Worm (Caenorhabditis elegans) whole organism, young adult: ENCODE results near the gene sec-61.G.

Experiments
- B0019.2 ChIP-seq: fragments of 200-800 bp; sonication (Bioruptor generic); conservative IDR thresholded peaks from 2 replicates; pipeline ENCODE4 v1.3.6; 2022; ENCODE audit warnings: missing genetic modification reagents, missing genetic modification characterization, missing compliant biosample characterization
- B0035.1 ChIP-seq: sonication (generic microtip); optimal IDR thresholded peaks from 2 replicates; lab custom pipeline; 2016; ENCODE audit warnings: missing genetic modification characterization, mild to moderate bottlenecking, missing compliant biosample characterization, missing genotype, missing genetic modification reagents
- C06A6.2 ChIP-seq: fragments of 200-800 bp; sonication (Bioruptor generic); conservative IDR thresholded peaks from 2 replicates; pipeline ENCODE4 v1.3.6; 2022; ENCODE audit warnings: missing genetic modification characterization, missing compliant biosample characterization
- F22D6.2 ChIP-seq: sonication (generic microtip); optimal IDR thresholded peaks from 2 replicates; lab custom pipeline; 2016; ENCODE audit warnings: mild to moderate bottlenecking, missing genetic modification characterization, missing compliant biosample characterization
- F37B4.10 ChIP-seq: fragments of 200-800 bp; sonication (Bioruptor generic); IDR thresholded peaks from 2 replicates; pipeline ENCODE4 v1.3.6; 2022; ENCODE audit warnings: missing genetic modification characterization, missing compliant biosample characterization
- F57A8.1 ChIP-seq: fragments of 200-800 bp; sonication (Bioruptor generic); optimal IDR thresholded peaks from 2 replicates; lab custom pipeline; 2018; ENCODE audit warnings: mild to moderate bottlenecking, missing genetic modification characterization, moderate library complexity, missing compliant biosample characterization
- Y56A3A.18 ChIP-seq: fragments of 200-800 bp; sonication (Bioruptor generic); IDR thresholded peaks from 2 replicates; pipeline ENCODE4 v1.3.6; 2022; ENCODE audit warnings: missing genetic modification reagents, missing genetic modification characterization, missing compliant biosample characterization
- Y67H2A.10 ChIP-seq: fragments of 200-800 bp; sonication (Bioruptor generic); conservative IDR thresholded peaks from 2 replicates; pipeline ENCODE4 v1.3.6; 2022; ENCODE audit warnings: missing genetic modification reagents, missing genetic modification characterization, missing compliant biosample characterization
- Y95B8A.8 ChIP-seq: fragments of 200-800 bp; sonication (Bioruptor generic); IDR thresholded peaks from 2 replicates; pipeline ENCODE4 v1.3.6; 2022; ENCODE audit warnings: missing genetic modification reagents, missing genetic modification characterization, missing compliant biosample characterization
- ama-1 ChIP-seq, 3 experiments: fragments of 150-350 bp in 1 of 3; sonication (generic microtip) in 2 of 3; optimal IDR thresholded peaks; 2 replicates each; lab custom pipeline; 2014 to 2018; ENCODE audit warnings: missing biosample characterization in 2 of 3, missing genetic modification characterization in 2 of 3, missing genetic modification reagents in 2 of 3
- aptf-2 ChIP-seq: fragments of 200-800 bp; sonication (Bioruptor generic); conservative IDR thresholded peaks from 2 replicates; pipeline ENCODE4 v1.3.6; 2022; ENCODE audit warnings: missing genetic modification reagents, missing genetic modification characterization, missing compliant biosample characterization
- atf-7 ChIP-seq: sonication (generic microtip); optimal IDR thresholded peaks from 2 replicates; lab custom pipeline; 2017; ENCODE audit warnings: mild to moderate bottlenecking, missing genetic modification characterization, missing compliant biosample characterization
- attf-3 ChIP-seq: fragments of 200-800 bp; sonication (Bioruptor generic); conservative IDR thresholded peaks from 2 replicates; pipeline ENCODE4 v1.3.6; 2022; ENCODE audit warnings: missing genetic modification reagents, missing genetic modification characterization, missing compliant biosample characterization
- bed-2 ChIP-seq: fragments of 200-800 bp; sonication (Bioruptor generic); IDR thresholded peaks from 2 replicates; pipeline ENCODE4 v1.3.6; 2022; ENCODE audit warnings: missing genetic modification reagents, missing genetic modification characterization, missing compliant biosample characterization
- ccch-3 ChIP-seq: fragments of 200-800 bp; sonication (Bioruptor generic); optimal IDR thresholded peaks from 2 replicates; lab custom pipeline; 2018; ENCODE audit warnings: mild to moderate bottlenecking, missing genetic modification characterization, missing compliant biosample characterization
- ceh-58 ChIP-seq: fragments of 200-800 bp; sonication (Bioruptor generic); IDR thresholded peaks from 2 replicates; pipeline ENCODE4 v1.3.6; 2022; ENCODE audit warnings: missing genetic modification characterization, missing compliant biosample characterization
- chd-7 ChIP-seq: sonication (generic microtip); optimal IDR thresholded peaks from 2 replicates; lab custom pipeline; 2016; ENCODE audit warnings: mild to moderate bottlenecking, missing genetic modification characterization, moderate library complexity, missing compliant biosample characterization
- die-1 ChIP-seq: sonication (generic microtip); optimal IDR thresholded peaks from 2 replicates; lab custom pipeline; 2016; ENCODE audit warnings: missing genotype, mild to moderate bottlenecking, missing genetic modification characterization, missing compliant biosample characterization
- egl-44 ChIP-seq: fragments of 200-800 bp; sonication (Bioruptor generic); IDR thresholded peaks from 2 replicates; pipeline ENCODE4 v1.3.6; 2022; ENCODE audit warnings: missing genetic modification reagents, missing genetic modification characterization, missing compliant biosample characterization
- egrh-3 ChIP-seq: fragments of 200-800 bp; sonication (Bioruptor generic); IDR thresholded peaks from 2 replicates; pipeline ENCODE4 v1.3.6; 2022; ENCODE audit warnings: missing genetic modification reagents, missing genetic modification characterization, missing compliant biosample characterization
- ets-4 ChIP-seq: fragments of 200-800 bp; sonication (Bioruptor generic); optimal IDR thresholded peaks from 2 replicates; lab custom pipeline; 2018; ENCODE audit warnings: mild to moderate bottlenecking, missing genetic modification characterization, missing compliant biosample characterization
- him-1 ChIP-seq: sonication (generic microtip); optimal IDR thresholded peaks from 2 replicates; lab custom pipeline; 2016; ENCODE audit warnings: missing genotype, missing genetic modification reagents, missing genetic modification characterization, missing compliant biosample characterization
- hmg-1.2 ChIP-seq: fragments of 200-800 bp; sonication (Bioruptor generic); IDR thresholded peaks from 2 replicates; pipeline ENCODE4 v1.3.6; 2022; ENCODE audit warnings: missing genetic modification reagents, missing genetic modification characterization, missing compliant biosample characterization
- lin-35 ChIP-seq, 3 experiments: fragments of 150-350 bp in 2 of 3; sonication (generic microtip) in 1 of 3; optimal IDR thresholded peaks; 2 replicates each; lab custom pipeline; 2014 to 2018; ENCODE audit warnings: missing biosample characterization in 3 of 3, missing genetic modification characterization in 3 of 3, missing genetic modification reagents in 3 of 3
- lin-40 ChIP-seq: sonication (generic microtip); optimal IDR thresholded peaks from 2 replicates; lab custom pipeline; 2016; ENCODE audit warnings: missing genetic modification characterization, mild to moderate bottlenecking, missing compliant biosample characterization, missing genotype, missing genetic modification reagents
- lir-1 ChIP-seq: fragments of 200-800 bp; sonication (Bioruptor generic); conservative IDR thresholded peaks from 2 replicates; pipeline ENCODE4 v1.3.6; 2022; ENCODE audit warnings: missing genetic modification reagents, missing genetic modification characterization, missing compliant biosample characterization
- lsy-27 ChIP-seq: sonication (generic microtip); optimal IDR thresholded peaks from 2 replicates; lab custom pipeline; 2017; ENCODE audit warnings: missing genetic modification characterization, mild to moderate bottlenecking, missing compliant biosample characterization, antibody characterized with exemption, missing genotype, borderline replicate concordance; ENCODE audit not compliant: insufficient read depth
- madf-10 ChIP-seq: sonication (generic microtip); optimal IDR thresholded peaks from 2 replicates; lab custom pipeline; 2016; ENCODE audit warnings: mild to moderate bottlenecking, missing genetic modification characterization, missing compliant biosample characterization
- mel-28 ChIP-seq: sonication (generic microtip); optimal IDR thresholded peaks from 2 replicates; lab custom pipeline; 2016; ENCODE audit warnings: borderline replicate concordance, mild to moderate bottlenecking, missing genetic modification characterization, missing compliant biosample characterization
- nfya-1 ChIP-seq: sonication (generic microtip); optimal IDR thresholded peaks from 2 replicates; lab custom pipeline; 2017; ENCODE audit warnings: antibody characterized with exemption, missing compliant biosample characterization, missing genetic modification characterization, borderline replicate concordance; ENCODE audit not compliant: insufficient read depth
- nhr-27 ChIP-seq: fragments of 200-800 bp; sonication (Bioruptor generic); optimal IDR thresholded peaks from 2 replicates; lab custom pipeline; 2018; ENCODE audit warnings: mild to moderate bottlenecking, missing genetic modification characterization, moderate library complexity, missing compliant biosample characterization
- nhr-90 ChIP-seq: sonication (generic microtip); optimal IDR thresholded peaks from 2 replicates; lab custom pipeline; 2016; ENCODE audit warnings: missing genotype, mild to moderate bottlenecking, missing genetic modification characterization, missing compliant biosample characterization
- snpc-1.1 ChIP-seq: sonication (generic microtip); optimal IDR thresholded peaks from 2 replicates; lab custom pipeline; 2017; ENCODE audit warnings: missing genetic modification characterization, mild to moderate bottlenecking, missing compliant biosample characterization, antibody characterized with exemption, moderate library complexity, missing genotype, missing genetic modification reagents; ENCODE audit not compliant: insufficient read depth
- snpc-3.4 ChIP-seq: sonication (generic microtip); optimal IDR thresholded peaks from 2 replicates; lab custom pipeline; 2017; ENCODE audit warnings: missing genetic modification characterization, mild to moderate bottlenecking, missing compliant biosample characterization, antibody characterized with exemption, moderate library complexity, missing genotype, missing genetic modification reagents
- tbp1 ChIP-seq: fragments of 200-800 bp; sonication (Bioruptor generic); optimal IDR thresholded peaks from 2 replicates; lab custom pipeline; 2018; ENCODE audit warnings: mild to moderate bottlenecking, missing genetic modification characterization, missing compliant biosample characterization
- tbx-9 ChIP-seq: sonication (generic microtip); optimal IDR thresholded peaks from 2 replicates; lab custom pipeline; 2016; ENCODE audit warnings: borderline replicate concordance, missing genetic modification characterization, inconsistent platforms, missing compliant biosample characterization
- tlf-1 ChIP-seq: fragments of 200-800 bp; sonication (Bioruptor generic); optimal IDR thresholded peaks from 2 replicates; lab custom pipeline; 2018; ENCODE audit warnings: mild to moderate bottlenecking, missing genetic modification characterization, missing compliant biosample characterization
- unc-62 ChIP-seq: fragments of 150-350 bp; optimal IDR thresholded peaks from 2 replicates; lab custom pipeline; 2014; ENCODE audit warnings: missing biosample characterization, missing genetic modification reagents, missing genetic modification characterization
- zim-3 ChIP-seq: sonication (generic microtip); optimal IDR thresholded peaks from 2 replicates; lab custom pipeline; 2017; ENCODE audit warnings: mild to moderate bottlenecking, missing genetic modification characterization, moderate library complexity, missing compliant biosample characterization
- ztf-22 ChIP-seq: fragments of 200-800 bp; sonication (Bioruptor generic); optimal IDR thresholded peaks from 2 replicates; lab custom pipeline; 2018; ENCODE audit warnings: mild to moderate bottlenecking, missing genetic modification characterization, moderate library complexity, missing compliant biosample characterization
- ztf-25 ChIP-seq: fragments of 200-800 bp; sonication (Bioruptor generic); IDR thresholded peaks from 2 replicates; pipeline ENCODE4 v1.3.6; 2022; ENCODE audit warnings: missing genetic modification reagents, missing genetic modification characterization, missing compliant biosample characterization

The sec-61.G gene

DNA sequence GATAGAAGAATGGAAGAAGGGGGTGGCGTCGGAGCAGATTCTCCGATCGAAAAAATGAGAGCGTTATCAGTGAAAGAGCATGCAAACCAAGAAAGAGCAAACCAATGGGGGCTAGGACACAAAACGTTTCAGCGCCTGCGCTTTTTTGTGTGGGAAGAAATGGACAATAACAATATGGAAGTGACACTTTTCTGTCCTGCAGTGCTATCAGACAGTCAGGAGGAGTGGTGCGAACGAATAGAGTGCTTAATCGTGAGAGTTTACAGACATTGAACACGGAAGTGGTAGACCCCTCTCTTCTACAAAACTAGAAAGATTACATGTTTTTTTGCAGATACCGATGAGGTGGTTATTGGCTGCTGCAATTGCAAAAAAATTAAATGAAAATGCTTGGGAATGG, 41.6 kb downstream of the sec-61.G start (continued):
- TF ChIP-seq lin-35 (GFP tag; optimal IDR thresholded peaks at IDR 0.05; lab: Kevin White, UChicago) (no peak), ets-4 (GFP tag; lab: Kevin White, UChicago) (peak; percentile 93), attf-3 (no peak), zim-3 (tag; lab: Kevin White, UChicago) (no peak), lin-40 (tag; lab: Kevin White, UChicago) (no peak), ztf-22 (peak; percentile 84), nhr-27 (tag; lab: Kevin White, UChicago) (no peak), unc-62 (peak; percentile 77), hmg-1.2 (GFP tag; lab: Robert Waterston, UW) (0 out of 2 replicates have a peak, but pooled peaks have one; percentile 20), nhr-90 (tag; lab: Kevin White, UChicago) (peak; percentile 62), egrh-3 (no peak), chd-7 (tag; lab: Kevin White, UChicago) (peak; percentile 50), madf-10 (tag; lab: Kevin White, UChicago) (peak; percentile 26), tlf-1 (GFP tag; lab: Kevin White, UChicago) (no peak), bed-2 (GFP tag; lab: Robert Waterston, UW) (no peak), ama-1 (optimal IDR thresholded peaks at IDR 0.05; lab: Kevin White, UChicago) (no peak), ama-1 (GFP tag; optimal IDR thresholded peaks at IDR 0.05; lab: Kevin White, UChicago) (no peak), snpc-1.1 (tag; lab: Kevin White, UChicago) (no peak), nfya-1 (tag; lab: Kevin White, UChicago) (no peak), ztf-25 (GFP tag; lab: Robert Waterston, UW) (no peak), Y95B8A.8 (GFP tag; lab: Robert Waterston, UW) (0 out of 2 replicates have a peak, but pooled peaks have one; percentile 19), atf-7 (tag; lab: Kevin White, UChicago) (peak; percentile 59), F37B4.10 (GFP tag; lab: Robert Waterston, UW) (no peak), die-1 (tag; lab: Kevin White, UChicago) (no peak), ccch-3 (no peak), tbp1 (GFP tag; lab: Kevin White, UChicago) (peak; percentile 12), F57A8.1 (no peak)

DNA sequence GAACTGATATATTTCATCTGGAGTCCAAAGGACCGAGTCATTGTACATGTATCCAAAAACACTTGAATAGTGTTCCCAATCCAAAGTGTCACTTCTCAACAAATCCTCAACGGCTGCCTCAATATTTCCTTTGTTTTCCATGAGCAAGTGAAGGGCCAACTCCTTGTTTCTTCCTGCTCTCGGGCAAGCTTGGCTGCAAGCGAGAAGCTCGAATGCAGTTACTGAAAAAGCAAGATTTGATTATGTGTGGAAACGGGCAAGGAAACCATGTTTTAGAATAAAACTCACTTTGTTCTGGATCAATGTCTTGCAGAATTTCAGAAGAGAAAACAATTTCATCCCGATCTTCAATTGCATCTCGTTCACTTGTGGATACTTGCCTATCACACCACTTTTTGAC, 42.7 kb downstream of the sec-61.G start:
- TF ChIP-seq ztf-22, result no peak
- TF ChIP-seq Y67H2A.10, result no peak
- TF ChIP-seq lir-1 (GFP tag; lab: Robert Waterston, UW), result no peak
- no peak for TF ChIP-seq B0019.2 (GFP tag; lab: Robert Waterston, UW)
- TF ChIP-seq snpc-3.4 (tag; lab: Kevin White, UChicago), result no peak
- no peak for TF ChIP-seq C06A6.2 (GFP tag; lab: Robert Waterston, UW)
- TF ChIP-seq madf-10 (tag; lab: Kevin White, UChicago), result no peak
- no peak for TF ChIP-seq aptf-2 (GFP tag; lab: Robert Waterston, UW)
- no peak for TF ChIP-seq Y56A3A.18 (GFP tag; lab: Robert Waterston, UW)
- no peak for TF ChIP-seq F22D6.2
- no peak for TF ChIP-seq ceh-58 (GFP tag; lab: Robert Waterston, UW)
- TF ChIP-seq egl-44 (GFP tag; lab: Robert Waterston, UW), result no peak
- no peak for TF ChIP-seq tbp1 (GFP tag; lab: Kevin White, UChicago)
- TF ChIP-seq mel-28 (tag; lab: Kevin White, UChicago), result no peak
- no peak for TF ChIP-seq tbx-9 (tag; lab: Kevin White, UChicago)
- TF ChIP-seq lsy-27, result no peak
- no peak for TF ChIP-seq him-1 (tag; lab: Kevin White, UChicago)
- TF ChIP-seq B0035.1 (tag; lab: Kevin White, UChicago), result no peak
